Fruit fly (Drosophila melanogaster) whole organism, larva: Measurements from ENCODE around the gene Met.

ENCODE experiments used
- noc ChIP-seq: fragments of 200-800 bp; sonication (Bioruptor generic); optimal IDR thresholded peaks from 3 replicates; lab custom pipeline; 2019; ENCODE audit warnings: missing biosample characterization, mild to moderate bottlenecking, missing genetic modification characterization, moderate library complexity

The Met gene

DNA sequence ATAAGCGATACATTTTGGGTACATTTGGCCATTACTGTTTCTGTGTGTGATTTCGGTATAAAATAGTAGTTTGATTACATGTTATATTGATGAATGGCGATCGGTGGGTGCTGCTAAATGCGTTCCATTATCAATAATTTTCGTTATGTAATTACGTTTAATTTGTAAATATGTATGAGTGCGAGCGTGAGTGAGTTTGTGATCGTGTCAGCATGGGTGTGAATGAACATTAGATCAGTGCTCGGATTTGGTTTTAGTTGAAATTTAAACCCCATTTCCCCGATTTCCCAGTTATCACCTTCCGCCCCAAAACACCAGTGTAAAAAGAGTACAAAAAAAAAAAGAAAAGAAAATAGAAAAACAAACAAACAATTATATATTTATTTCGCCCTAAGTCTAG, 3.7 kb downstream of the Met start:
- no peak for TF ChIP-seq noc (tag; lab: Kevin White, UChicago)

DNA sequence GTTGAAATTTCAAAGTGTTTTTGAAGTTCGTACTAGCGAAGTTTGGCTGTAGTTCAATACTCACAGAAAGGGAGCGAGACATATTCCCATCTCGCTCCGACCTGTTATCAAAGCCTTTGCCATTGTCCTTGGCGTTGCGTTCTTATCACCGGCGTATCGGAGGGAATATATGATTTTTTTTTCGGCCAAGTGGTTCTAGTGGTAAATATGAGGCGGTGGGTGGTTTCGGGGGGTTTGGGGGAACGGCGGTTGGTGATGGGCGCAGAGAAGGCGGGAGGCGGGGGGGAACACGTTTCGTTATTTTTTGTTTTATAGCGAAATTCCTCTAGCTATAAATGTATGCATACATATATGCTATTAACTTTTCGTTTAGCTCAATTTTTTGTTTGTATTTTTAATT, 4.6 kb downstream of the Met start:
- TF ChIP-seq noc (tag; lab: Kevin White, UChicago): no peak

DNA sequence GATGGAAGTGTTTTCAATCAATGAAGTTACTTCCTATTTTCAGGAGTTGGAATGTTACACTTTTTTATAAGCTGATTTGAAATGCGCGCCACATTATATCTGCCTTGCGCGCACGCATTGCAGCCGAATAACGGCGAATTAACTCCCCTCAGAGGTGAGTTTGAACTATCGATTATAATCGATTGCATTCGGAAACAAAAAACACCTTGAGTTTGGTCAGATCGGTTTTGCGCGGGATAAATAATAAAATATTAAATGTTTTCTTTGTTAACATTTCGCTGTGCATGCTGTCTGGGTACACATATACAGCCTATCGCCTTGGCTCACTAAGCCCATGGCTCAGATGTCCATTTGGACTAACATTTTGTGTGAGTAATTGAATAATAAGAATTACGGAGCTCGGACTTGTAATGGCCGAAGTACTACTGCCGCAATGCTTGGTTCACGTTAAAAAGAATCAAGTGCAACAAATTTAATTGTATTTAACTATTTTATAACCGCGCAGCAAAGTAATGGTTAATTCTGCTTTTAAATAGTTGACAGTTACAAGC, 5.5 kb downstream of the Met start:
- TF ChIP-seq noc (tag; lab: Kevin White, UChicago): no peak

DNA sequence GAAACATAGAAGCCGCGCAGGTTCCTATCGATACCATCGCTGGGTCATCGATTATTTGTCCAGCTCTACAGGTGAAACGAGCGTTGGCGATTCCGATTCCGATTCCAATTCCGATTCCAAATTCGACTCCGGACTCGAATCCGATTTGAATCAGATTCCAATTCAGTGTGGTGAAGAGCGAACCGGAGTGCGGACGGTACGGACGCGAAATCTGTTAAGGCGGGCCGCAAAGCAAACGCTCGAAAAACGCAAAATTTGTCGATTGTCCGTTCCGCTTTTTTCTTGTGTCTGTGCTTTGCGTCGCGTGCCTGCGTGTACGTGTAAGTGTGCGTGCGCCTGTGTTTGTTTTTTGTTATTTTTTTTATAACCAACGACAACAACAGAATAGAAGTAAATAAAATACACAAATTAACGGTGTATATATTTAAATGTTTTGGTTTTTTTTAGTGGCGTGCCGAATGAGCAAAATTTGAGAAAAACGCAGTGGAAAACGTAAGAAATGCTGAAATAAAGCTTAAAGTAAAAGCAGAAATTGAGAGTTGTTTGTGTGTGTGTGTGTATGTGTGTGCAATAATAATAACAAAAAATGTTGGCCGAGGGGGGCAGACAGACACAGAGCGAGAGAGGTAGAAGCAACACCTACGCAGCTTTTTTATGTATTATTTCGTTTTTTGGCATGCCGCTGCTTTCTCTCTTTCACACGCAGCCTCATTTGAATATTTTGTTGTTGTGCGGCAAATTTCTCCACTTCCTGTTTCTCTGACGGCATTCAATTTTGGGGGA, 6.1 kb downstream of the Met start, which contains the start of gene Ptp10D:
Gene Ptp10D (plus strand): TSS at position 150 of the 783 bp plus-strand sequence.
- no peak for TF ChIP-seq noc (tag; lab: Kevin White, UChicago)

DNA sequence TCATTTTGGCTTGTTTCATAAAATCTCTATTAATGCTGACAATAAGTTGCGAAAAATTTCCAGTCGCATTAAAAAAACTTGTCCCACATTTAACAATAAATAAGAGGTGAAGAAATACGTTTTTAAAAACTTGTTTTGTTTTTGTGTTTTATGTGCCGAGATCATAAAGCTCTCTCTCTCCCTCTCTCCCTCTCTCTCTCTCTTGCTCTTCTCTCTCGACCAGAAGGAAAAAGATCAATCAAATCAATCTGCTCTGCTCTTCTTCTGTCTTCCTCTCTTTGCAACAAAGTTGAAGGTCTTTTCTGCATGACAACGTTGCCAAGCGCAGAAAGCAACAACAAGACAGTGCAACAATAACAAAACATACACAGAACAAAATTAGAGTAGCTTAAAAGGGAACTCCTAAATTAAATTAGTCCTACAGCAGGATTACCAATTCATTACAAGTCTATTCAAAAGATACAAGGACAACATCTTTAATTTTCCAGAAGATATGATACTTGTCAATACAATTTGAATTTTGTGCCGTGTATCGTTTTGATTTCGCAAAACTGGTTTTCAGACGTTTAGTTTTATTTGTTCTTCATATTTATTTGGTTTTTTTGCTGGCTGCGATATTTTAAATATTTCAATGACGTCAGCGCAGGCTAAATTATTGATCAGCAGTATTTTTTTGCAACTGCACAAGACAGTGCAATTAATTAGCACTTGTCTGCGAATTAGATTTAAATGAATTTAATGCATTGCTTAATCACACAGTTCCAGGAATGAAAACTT, 6.9 kb downstream of the Met start:
- peak; percentile 79 for TF ChIP-seq noc (tag; lab: Kevin White, UChicago)

DNA sequence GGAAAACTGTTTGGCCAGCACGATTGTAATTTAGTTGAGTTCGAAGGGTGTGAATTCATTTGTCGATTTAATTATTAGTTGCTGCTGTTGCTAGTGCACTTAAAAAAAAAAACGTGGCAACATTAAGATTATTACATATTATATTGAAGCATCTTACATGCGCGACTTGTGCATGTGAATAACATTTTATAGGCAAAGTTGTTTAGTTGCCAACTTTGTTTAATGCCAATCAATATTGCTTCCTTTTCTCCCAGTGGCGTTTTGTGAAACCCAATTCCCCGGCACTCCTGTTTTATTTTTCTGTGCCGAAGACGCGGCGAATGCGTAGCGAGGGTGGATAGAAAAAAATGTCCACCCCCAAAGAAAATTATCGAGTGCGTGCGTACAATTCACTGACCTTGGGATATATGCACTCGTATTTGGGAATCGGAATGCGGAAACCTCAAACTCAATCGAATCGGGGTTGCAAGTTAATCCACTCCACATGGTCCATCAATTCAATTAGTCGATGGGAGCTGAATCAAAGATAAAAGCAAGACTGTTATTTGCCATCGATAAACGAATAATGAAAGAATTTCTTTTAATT, 13.2 kb downstream of the Met start:
- no peak for TF ChIP-seq noc (tag; lab: Kevin White, UChicago)

DNA sequence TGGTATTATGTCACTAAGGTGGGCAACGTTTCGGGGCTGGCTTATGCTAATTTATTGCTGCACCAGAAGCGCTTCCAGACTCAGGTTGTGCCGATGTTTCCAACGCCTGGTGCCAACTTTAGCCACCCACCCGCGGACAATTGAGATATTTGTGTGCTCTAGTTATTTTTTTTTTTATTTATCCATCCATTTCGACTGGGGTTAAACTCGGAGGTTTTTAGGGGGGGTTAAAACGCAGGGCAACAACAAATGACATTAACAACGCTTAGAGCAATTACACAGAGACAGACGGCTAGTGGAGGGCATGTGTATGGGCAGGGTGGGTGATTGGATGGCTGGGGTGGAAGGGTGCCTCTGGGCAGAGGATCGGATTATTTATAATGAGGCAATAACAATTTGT, 15.8 kb downstream of the Met start:
- no peak for TF ChIP-seq noc (tag; lab: Kevin White, UChicago)

DNA sequence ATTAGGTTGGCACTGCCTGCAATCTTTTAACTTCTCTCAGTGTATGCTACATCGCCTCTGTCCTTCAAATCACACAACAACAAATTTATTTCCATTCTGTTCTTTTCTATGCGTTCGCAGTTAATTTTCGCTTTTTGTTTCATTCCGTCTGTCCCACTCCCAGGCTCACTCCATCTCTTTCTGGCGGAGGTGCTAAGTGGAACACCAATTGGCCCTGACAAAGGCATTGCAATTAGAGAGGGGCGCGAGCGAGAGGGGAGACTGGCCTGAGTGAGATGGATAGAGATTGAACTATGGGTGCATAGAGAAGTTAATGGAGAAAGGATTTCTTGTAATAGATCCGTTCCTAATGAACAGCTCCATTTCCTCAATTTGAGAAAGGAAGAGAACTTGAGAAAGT, 24.6 kb downstream of the Met start:
- TF ChIP-seq noc (tag; lab: Kevin White, UChicago): no peak

DNA sequence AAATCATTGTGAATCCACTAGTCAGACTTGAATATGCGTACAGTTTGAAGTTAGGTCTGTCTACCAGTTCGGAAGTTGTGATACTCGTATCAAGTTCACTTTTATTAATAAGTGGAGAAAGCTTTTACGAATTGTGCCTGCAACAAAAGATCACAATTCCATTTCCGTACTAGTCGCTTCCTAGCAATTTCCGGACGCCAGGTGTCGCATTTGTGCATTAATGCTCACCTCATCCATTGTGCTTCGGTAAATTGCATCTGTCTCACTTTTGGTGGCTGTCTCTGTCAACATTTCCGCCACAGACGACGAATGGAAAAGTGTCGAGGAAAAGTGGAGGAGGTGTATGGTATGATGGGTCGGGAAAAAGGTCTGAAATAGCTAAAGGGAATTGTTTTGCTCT, 27.3 kb downstream of the Met start:
- no peak for TF ChIP-seq noc (tag; lab: Kevin White, UChicago)

DNA sequence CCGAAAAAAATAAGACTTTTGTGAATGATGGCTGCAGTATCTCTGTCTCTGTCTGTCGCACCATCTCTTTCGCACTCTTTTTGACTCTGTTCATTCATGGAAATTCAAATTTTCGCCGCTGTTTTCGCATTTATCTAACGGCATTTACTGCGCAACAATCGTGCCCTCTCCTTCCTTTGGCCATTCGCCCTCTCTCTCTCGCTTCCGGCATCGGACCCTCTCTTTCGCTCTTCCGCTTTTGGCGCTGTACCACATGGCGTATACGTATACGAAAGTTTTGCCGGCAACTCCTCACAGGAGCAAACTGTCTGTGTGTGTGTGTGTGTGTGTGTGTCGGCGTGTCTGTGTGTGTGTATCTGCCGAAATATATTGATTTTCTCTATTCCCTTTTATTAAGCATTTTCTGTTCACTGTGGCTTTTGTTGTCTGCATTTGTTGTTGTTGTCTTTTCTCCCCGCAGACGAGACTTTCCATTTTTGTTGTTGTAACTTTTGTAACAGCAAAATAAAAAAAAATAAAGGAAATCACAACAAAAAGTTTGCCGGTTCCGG, 28.7 kb downstream of the Met start:
- no peak for TF ChIP-seq noc (tag; lab: Kevin White, UChicago)

DNA sequence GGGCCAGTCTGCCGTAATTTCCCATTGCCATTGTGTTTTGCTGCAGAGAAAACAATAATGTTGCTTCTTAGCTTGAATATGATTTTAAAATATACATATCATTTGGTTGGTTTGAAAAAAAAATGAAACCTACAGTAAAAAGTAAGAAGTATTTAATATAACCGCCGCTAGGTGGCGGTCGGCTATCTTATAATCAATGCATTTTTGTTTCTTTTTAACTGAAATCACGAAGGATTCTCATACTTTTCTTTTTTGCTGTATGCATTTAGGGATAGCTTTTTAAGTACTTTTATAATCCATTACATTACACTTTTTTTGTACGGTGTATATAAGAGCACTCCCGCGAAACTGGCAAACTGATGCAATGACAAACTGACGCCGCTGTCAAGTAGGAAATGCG, 35.5 kb downstream of the Met start:
- TF ChIP-seq noc (tag; lab: Kevin White, UChicago): no peak

DNA sequence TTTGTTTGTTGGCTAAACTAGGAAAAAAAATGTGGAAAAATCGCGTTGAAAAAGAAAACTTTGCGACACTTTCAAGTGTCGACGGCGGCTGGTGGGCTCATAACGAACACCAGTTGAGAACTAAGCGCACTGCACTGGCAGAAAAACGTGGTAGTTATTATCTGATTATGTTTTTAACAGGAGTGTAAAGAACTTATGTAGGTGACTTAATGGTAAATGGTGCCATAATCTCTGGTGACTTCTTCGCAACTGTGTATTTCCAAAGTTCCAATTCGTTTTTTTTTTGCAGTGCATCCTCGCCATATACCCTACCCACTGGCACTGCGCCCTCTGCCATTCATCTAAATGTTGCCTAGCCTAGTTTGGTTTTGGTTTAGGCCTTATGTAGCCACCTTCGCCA, 37.1 kb downstream of the Met start:
- no peak for TF ChIP-seq noc (tag; lab: Kevin White, UChicago)

DNA sequence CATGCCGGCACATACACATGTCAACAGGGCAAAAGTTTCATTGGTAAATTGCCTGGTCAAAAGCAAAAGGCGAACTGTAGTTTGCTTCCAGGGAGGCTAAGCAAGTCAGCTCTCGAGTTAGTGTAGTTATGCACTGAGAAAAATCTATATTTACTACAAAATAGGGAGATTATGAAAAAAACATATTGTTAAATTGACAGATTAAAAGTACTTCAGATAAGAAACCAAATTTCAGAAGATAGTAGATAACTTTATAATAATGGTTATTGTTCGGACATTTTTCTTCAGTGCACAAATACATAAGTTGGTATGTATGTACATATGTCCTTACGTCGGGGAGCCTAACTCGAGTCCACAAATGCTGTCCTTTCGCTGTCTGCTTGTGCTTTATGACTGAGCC, 41.2 kb downstream of the Met start:
- TF ChIP-seq noc (tag; lab: Kevin White, UChicago): no peak

DNA sequence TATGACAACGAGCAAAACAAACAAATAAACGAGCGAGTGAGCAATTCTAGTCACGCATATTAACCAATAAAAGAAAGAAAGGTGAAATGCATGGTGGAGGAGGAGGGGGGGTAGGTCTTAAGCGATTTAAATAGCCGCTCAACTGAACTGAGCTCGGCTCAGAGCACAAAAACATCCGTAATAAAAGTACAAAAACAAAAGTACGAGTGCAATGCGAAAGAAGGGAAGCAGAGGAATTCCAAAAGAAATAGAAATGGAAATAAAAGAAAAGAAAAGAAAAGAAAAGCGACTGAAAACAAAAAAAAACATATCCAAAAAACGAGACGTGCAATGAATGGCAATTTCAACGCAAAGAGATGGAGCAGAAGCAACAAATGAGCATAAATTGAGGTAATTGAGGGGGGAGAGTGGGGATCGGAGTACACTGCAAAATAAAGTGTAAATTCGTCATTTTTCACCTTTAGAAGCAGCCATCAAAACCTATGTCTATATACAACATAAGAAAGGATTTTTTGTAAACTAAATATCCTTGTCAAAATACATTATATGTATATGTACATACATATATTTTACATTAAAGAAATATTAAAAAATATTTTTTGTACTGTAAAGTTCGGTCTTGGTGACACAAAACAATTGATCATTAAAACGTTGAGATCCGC, 42.4 kb downstream of the Met start:
- TF ChIP-seq noc (tag; lab: Kevin White, UChicago): no peak

DNA sequence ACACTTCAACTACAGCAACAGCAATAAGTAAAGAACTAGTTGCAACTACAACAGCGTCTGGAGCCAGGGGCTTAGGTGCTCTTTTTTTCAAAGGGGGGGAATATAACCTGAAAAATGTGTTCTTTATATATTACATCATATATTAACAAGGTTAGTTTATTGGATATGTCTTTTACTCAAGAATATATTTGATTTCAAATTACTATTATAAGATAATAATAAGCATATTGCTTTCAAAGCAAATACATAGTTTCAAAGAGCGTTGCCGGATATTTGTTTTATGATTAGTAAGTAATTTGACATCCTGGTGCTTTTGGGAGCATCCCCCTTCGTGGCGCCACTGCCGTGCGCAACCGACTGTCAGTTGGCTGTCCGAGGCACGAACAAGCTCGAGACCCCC, 43.2 kb downstream of the Met start:
- no peak for TF ChIP-seq noc (tag; lab: Kevin White, UChicago)
